Worm (Caenorhabditis elegans): ENCODE data around the gene hlh-27.

ce11 chrII:5514846-5515245 is 25.2 kb downstream of the hlh-27 start, which contains the start of gene sahd-1:
- TF ChIP-seq mdl-1 (tag; optimal IDR thresholded peaks at IDR 0.05) (no peak), jun-1 (tag; optimal IDR thresholded peaks at IDR 0.05) (no peak), nhr-237 (tag; optimal IDR thresholded peaks at IDR 0.05) (no peak), unc-62 (GFP tag; optimal IDR thresholded peaks at IDR 0.05) (no peak), ama-1 (optimal IDR thresholded peaks at IDR 0.05) (no peak), ztf-4 (tag; optimal IDR thresholded peaks at IDR 0.05) (no peak), nhr-23 (tag; optimal IDR thresholded peaks at IDR 0.05) (no peak), ztf-11 (tag; optimal IDR thresholded peaks at IDR 0.05) (no peak), nhr-76 (tag; optimal IDR thresholded peaks at IDR 0.05) (no peak), nhr-25 (tag; optimal IDR thresholded peaks at IDR 0.05) (no peak), skn-1 (tag; optimal IDR thresholded peaks at IDR 0.05) (no peak), daf-12 (tag; optimal IDR thresholded peaks at IDR 0.05) (no peak), pha-4 (tag; optimal IDR thresholded peaks at IDR 0.05) (no peak), sea-2 (GFP tag; optimal IDR thresholded peaks at IDR 0.05) (no peak)

All from whole organism, L3 larva.